Worm (Caenorhabditis elegans): ENCODE data around the gene F27E5.9.

DNA sequence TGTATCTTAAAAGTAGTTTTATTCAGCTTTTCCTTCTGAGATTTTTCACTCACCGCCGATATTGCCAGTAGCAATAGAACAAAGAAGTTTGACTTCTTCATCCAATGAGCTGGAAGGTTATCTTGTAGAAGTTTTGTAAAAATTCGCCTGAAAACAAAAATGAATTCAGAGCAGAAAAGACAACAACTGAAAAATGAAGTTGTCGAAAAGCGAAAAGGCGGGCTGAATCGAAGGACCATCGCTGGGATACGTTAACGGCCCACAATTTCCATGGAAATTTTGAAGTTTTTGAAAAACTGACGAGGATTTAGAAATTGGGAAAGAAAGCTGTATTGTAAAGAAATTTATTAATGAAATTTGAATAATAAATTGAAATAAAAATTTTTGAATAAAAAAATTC lies 13.0 kb upstream of the F27E5.9 start, which contains the start of gene lov-1:
- TF ChIP-seq pha-4 (tag; optimal IDR thresholded peaks at IDR 0.05) (no peak), eyg-1 (tag; optimal IDR thresholded peaks at IDR 0.05) (no peak), rnt-1 (tag; optimal IDR thresholded peaks at IDR 0.05) (no peak), T23F11.4 (GFP tag; optimal IDR thresholded peaks at IDR 0.05) (no peak), ama-1 (optimal IDR thresholded peaks at IDR 0.05) (no peak)
